Fruit fly (Drosophila melanogaster): ENCODE results near the gene DIP-epsilon.
A peak's percentile ranks its signal among the peaks of the same experiment; 100 is the strongest.

DIP-epsilon gene

DNA sequence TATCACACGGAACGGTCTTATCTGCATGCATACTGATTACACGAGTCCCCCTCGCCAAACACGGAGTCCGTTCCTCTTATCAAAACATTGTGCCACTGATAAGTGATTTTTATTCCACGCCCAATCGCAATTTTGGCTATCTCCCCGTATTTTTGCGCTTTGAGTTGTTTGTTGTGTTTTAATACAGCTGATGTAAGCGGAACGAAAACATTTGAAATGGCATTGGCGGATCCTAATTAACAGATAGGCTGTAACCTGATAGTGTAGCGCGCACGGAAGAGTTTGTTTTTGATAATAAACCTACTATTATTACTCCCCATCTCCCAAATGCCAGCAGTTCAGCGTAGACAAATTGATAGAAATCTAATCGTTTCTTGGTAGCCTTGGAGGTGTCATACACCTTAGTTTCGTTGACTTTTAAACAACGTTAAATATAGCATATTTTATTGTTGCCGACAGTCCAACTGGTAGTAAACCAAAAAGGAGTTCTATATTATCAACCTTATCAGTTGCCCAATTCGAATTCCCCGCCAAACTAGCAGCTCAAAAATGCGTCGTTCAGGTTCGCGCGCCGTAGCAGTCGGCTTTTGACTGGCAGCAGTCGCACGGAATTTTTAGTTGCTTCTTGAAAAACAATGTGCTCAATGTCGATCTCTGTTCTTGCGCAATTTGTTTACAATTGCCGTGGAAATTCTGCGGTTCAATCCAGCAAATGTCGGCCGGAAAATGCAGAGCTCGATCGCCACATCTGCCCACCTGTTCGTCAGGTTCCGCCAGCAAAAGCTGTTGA, 67.8 kb downstream of the DIP-epsilon start (continued):
- peak; percentile 36; the same call in 1 of the 3 replicates for TF ChIP-seq knrl (GFP tag; IDR thresholded peaks at IDR 0.05; ENCODE audit: partially characterized antibody)
- TF ChIP-seq CG1603 (tag; optimal IDR thresholded peaks at IDR 0.05): no peak
- TF ChIP-seq repo (GFP tag; optimal IDR thresholded peaks at IDR 0.05): peak; percentile 9
- TF ChIP-seq CG17568 (GFP tag; optimal IDR thresholded peaks at IDR 0.05): no peak
- TF ChIP-seq slp2 (GFP tag; optimal IDR thresholded peaks at IDR 0.05): peak; percentile 12
- TF ChIP-seq CG2875 (GFP tag; optimal IDR thresholded peaks at IDR 0.05): no peak
- peak; percentile 83 for TF ChIP-seq CG10274 (GFP tag; optimal IDR thresholded peaks at IDR 0.05)
- peak; percentile 46 for TF ChIP-seq Bgb (GFP tag; IDR thresholded peaks at IDR 0.05; ENCODE audit: partially characterized antibody)
- no peak for TF ChIP-seq dati (GFP tag; IDR thresholded peaks at IDR 0.05)
- no peak for TF ChIP-seq vnd (GFP tag; IDR thresholded peaks at IDR 0.05; ENCODE audit: partially characterized antibody)
- peak; percentile 87 for TF ChIP-seq CG2199 (GFP tag; IDR thresholded peaks at IDR 0.05)
- TF ChIP-seq CG12104 (GFP tag; optimal IDR thresholded peaks at IDR 0.05): no peak
- no peak for TF ChIP-seq eve (GFP tag; optimal IDR thresholded peaks at IDR 0.05)
- no peak for TF ChIP-seq CG11085 (GFP tag; IDR thresholded peaks at IDR 0.05)
- no peak for TF ChIP-seq fd96Cb (tag; optimal IDR thresholded peaks at IDR 0.05)
- peak; percentile 68 for TF ChIP-seq nerfin-1 (tag; optimal IDR thresholded peaks at IDR 0.05)
- TF ChIP-seq Drgx (GFP tag; IDR thresholded peaks at IDR 0.05): no peak
- TF ChIP-seq chinmo (GFP tag; IDR thresholded peaks at IDR 0.05; ENCODE audit: partially characterized antibody): 0 out of 4 replicates have a peak, but pooled peaks have one; percentile 19
- TF ChIP-seq mirr (GFP tag; optimal IDR thresholded peaks at IDR 0.05): peak; percentile 100
- peak; percentile 17 for TF ChIP-seq phol (tag; optimal IDR thresholded peaks at IDR 0.05)
- peak; percentile 34 for TF ChIP-seq Myb (GFP tag; optimal IDR thresholded peaks at IDR 0.05)
- TF ChIP-seq Camta (GFP tag; optimal IDR thresholded peaks at IDR 0.05): no peak
- TF ChIP-seq E2f2 (GFP tag; IDR thresholded peaks at IDR 0.05): peak; percentile 99
- TF ChIP-seq ro (GFP tag; IDR thresholded peaks at IDR 0.05): no peak
- TF ChIP-seq CG1529 (GFP tag; optimal IDR thresholded peaks at IDR 0.05): no peak
- TF ChIP-seq CG6272 (GFP tag; IDR thresholded peaks at IDR 0.05): no peak; the same call in 1 of the 2 replicates
- no peak for TF ChIP-seq NK7.1 (GFP tag; optimal IDR thresholded peaks at IDR 0.05)
- TF ChIP-seq CG31365 (tag; optimal IDR thresholded peaks at IDR 0.05): no peak
- TF ChIP-seq Lhr (GFP tag; optimal IDR thresholded peaks at IDR 0.05): peak; percentile 16
- TF ChIP-seq CG13287 (GFP tag; IDR thresholded peaks at IDR 0.05; ENCODE audit: partially characterized antibody): peak; percentile 11; the same call in 1 of the 2 replicates
- TF ChIP-seq CG17361 (GFP tag; IDR thresholded peaks at IDR 0.05): no peak
- no peak for TF ChIP-seq fd102C (GFP tag; optimal IDR thresholded peaks at IDR 0.05)
- TF ChIP-seq Mes4 (GFP tag; optimal IDR thresholded peaks at IDR 0.05): no peak
- TF ChIP-seq CG33557 (GFP tag; optimal IDR thresholded peaks at IDR 0.05): no peak
- TF ChIP-seq danr (GFP tag; IDR thresholded peaks at IDR 0.05): no peak
- 0 out of 2 replicates have a peak, but pooled peaks have one; percentile 15 for TF ChIP-seq aop (GFP tag; IDR thresholded peaks at IDR 0.05)
- no peak for TF ChIP-seq CG1602 (GFP tag; optimal IDR thresholded peaks at IDR 0.05)
- no peak for TF ChIP-seq chn (GFP tag; optimal IDR thresholded peaks at IDR 0.05)
- no peak for TF ChIP-seq Gug (GFP tag; IDR thresholded peaks at IDR 0.05)
- TF ChIP-seq CG6175 (GFP tag; IDR thresholded peaks at IDR 0.05): 0 out of 3 replicates have a peak, but pooled peaks have one; percentile 43
- TF ChIP-seq CG34422 (GFP tag; IDR thresholded peaks at IDR 0.05): peak; percentile 81
- TF ChIP-seq Dfd (GFP tag; optimal IDR thresholded peaks at IDR 0.05): no peak
- peak; percentile 86 for TF ChIP-seq dm (GFP tag; optimal IDR thresholded peaks at IDR 0.05)
- TF ChIP-seq ken (GFP tag; IDR thresholded peaks at IDR 0.05): 0 out of 3 replicates have a peak, but pooled peaks have one; percentile 19
- TF ChIP-seq Hr78 (GFP tag; optimal IDR thresholded peaks at IDR 0.05): no peak
- TF ChIP-seq Adf1 (GFP tag; IDR thresholded peaks at IDR 0.05): 0 out of 2 replicates have a peak, but pooled peaks have one; percentile 9
- TF ChIP-seq exex (tag; optimal IDR thresholded peaks at IDR 0.05): peak; percentile 100
- peak; percentile 13 for TF ChIP-seq CG7839 (tag; optimal IDR thresholded peaks at IDR 0.05)
